Fruit fly (Drosophila melanogaster): ENCODE results near the gene CG10510.

DNA sequence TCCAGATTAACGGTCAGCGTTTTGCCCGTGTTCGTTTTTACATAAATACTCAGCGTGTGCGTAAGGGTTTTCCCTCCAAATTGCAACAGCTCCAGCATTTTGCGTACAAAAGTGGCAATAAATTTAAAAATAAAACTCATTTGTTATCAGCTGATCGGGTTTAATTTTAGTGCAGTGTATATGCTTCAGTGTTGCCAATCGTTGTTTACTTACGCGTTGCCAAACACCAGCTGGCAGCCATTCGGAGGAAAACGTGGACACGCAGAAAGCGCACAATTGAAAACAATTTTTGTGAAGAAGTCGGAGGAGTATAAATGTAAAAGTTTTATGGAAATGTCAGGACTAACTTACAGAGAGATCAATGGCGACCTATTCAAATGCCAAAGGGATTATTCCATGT is 13.3 kb downstream of the CG10510 start, which contains the start of the genes Targ3 and park:
- TF ChIP-seq pan (optimal IDR thresholded peaks at IDR 0.05) (no peak), usp (GFP tag; optimal IDR thresholded peaks at IDR 0.05) (no peak), psq (optimal IDR thresholded peaks at IDR 0.05) (no peak), EcR (GFP tag; optimal IDR thresholded peaks at IDR 0.05) (no peak), CG8478 (optimal IDR thresholded peaks at IDR 0.05) (no peak)

Data from whole organism.